Worm (Caenorhabditis elegans) whole organism, L4/young adult: ENCODE measurements around the gene C18B10.6.

ENCODE experiments used
- W03F9.2 ChIP-seq: fragments of 150-350 bp; optimal IDR thresholded peaks from 2 replicates; lab custom pipeline; 2014; ENCODE audit warnings: missing biosample characterization, missing genetic modification characterization
- him-1 ChIP-seq: sonication (generic microtip); optimal IDR thresholded peaks from 2 replicates; lab custom pipeline; 2016; ENCODE audit warnings: missing genotype, missing genetic modification reagents, missing genetic modification characterization, missing compliant biosample characterization

ce11 chrV:7485000-7485399 lies 4.2 kb upstream of the C18B10.6 start, which contains the start of gene srbc-8:
- TF ChIP-seq him-1 (tag; lab: Kevin White, UChicago) (no peak), W03F9.2 (tag; lab: Kevin White, UChicago) (no peak)
